Fruit fly (Drosophila melanogaster): ENCODE data around the gene Ag5r.

Gene Ag5r

dm6 chrX:14831713-14832561, 45.6 kb upstream of the Ag5r start, which contains the start of gene CG14408 (continued):
- TF ChIP-seq disco-r (GFP tag; optimal IDR thresholded peaks at IDR 0.05) (no peak), CG6765 (GFP tag; optimal IDR thresholded peaks at IDR 0.05) (no peak), gfzf (GFP tag; optimal IDR thresholded peaks at IDR 0.05) (no peak), trh (GFP tag; optimal IDR thresholded peaks at IDR 0.05) (no peak), Gug (GFP tag; IDR thresholded peaks at IDR 0.05) (no peak), Usf (GFP tag; optimal IDR thresholded peaks at IDR 0.05) (no peak), kah (GFP tag; optimal IDR thresholded peaks at IDR 0.05) (no peak), Hr78 (GFP tag; optimal IDR thresholded peaks at IDR 0.05) (no peak), CG11504 (tag; optimal IDR thresholded peaks at IDR 0.05) (no peak), Lhr (GFP tag; optimal IDR thresholded peaks at IDR 0.05) (no peak), CG2889 (GFP tag; IDR thresholded peaks at IDR 0.05) (no peak), B-H2 (GFP tag; optimal IDR thresholded peaks at IDR 0.05) (no peak), MESR4 (GFP tag; optimal IDR thresholded peaks at IDR 0.05) (peak; percentile 67), HLH54F (GFP tag; optimal IDR thresholded peaks at IDR 0.05) (no peak), vfl (GFP tag; optimal IDR thresholded peaks at IDR 0.05) (no peak), Mrtf (GFP tag; IDR thresholded peaks at IDR 0.05) (no peak), CG3726 (GFP tag; IDR thresholded peaks at IDR 0.05) (no peak), Hey (tag; optimal IDR thresholded peaks at IDR 0.05) (no peak), jumu (GFP tag; optimal IDR thresholded peaks at IDR 0.05) (no peak), ara (GFP tag; IDR thresholded peaks at IDR 0.05) (no peak), CrebB (tag; optimal IDR thresholded peaks at IDR 0.05) (no peak), da (GFP tag; optimal IDR thresholded peaks at IDR 0.05) (no peak), Ptx1 (GFP tag; IDR thresholded peaks at IDR 0.05) (no peak), CG30403 (GFP tag; optimal IDR thresholded peaks at IDR 0.05) (peak; percentile 11), CG4404 (GFP tag; IDR thresholded peaks at IDR 0.05) (no peak), Hr39 (optimal IDR thresholded peaks at IDR 0.05) (no peak), lmd (GFP tag; IDR thresholded peaks at IDR 0.05) (no peak), Six4 (GFP tag; optimal IDR thresholded peaks at IDR 0.05) (no peak), CG3163 (GFP tag; optimal IDR thresholded peaks at IDR 0.05) (no peak), CG4424 (GFP tag; optimal IDR thresholded peaks at IDR 0.05) (peak; percentile 0), CG7745 (tag; optimal IDR thresholded peaks at IDR 0.05) (no peak), vnd (GFP tag; IDR thresholded peaks at IDR 0.05; ENCODE audit: partially characterized antibody) (no peak), CG14014 (GFP tag; IDR thresholded peaks at IDR 0.05) (no peak), slbo (GFP tag; IDR thresholded peaks at IDR 0.05) (no peak), corto (GFP tag; optimal IDR thresholded peaks at IDR 0.05) (no peak), CG8944 (GFP tag; optimal IDR thresholded peaks at IDR 0.05) (no peak), Awh (GFP tag; IDR thresholded peaks at IDR 0.05) (no peak), Side (GFP tag; optimal IDR thresholded peaks at IDR 0.05) (no peak), Oli (tag; optimal IDR thresholded peaks at IDR 0.05) (no peak), CG17829 (tag; optimal IDR thresholded peaks at IDR 0.05) (no peak), kay (GFP tag; optimal IDR thresholded peaks at IDR 0.05) (peak; percentile 91), HLH3B (GFP tag; IDR thresholded peaks at IDR 0.05) (no peak), CG15269 (tag; optimal IDR thresholded peaks at IDR 0.05) (peak; percentile 6), gsb (GFP tag; IDR thresholded peaks at IDR 0.05) (no peak), CG11093 (GFP tag; IDR thresholded peaks at IDR 0.05) (no peak), Bteb2 (GFP tag; optimal IDR thresholded peaks at IDR 0.05) (no peak), ATbp (GFP tag; optimal IDR thresholded peaks at IDR 0.05) (no peak), CG6689 (GFP tag; IDR thresholded peaks at IDR 0.05) (no peak), Oaz (GFP tag; IDR thresholded peaks at IDR 0.05) (no peak), pum (GFP tag; optimal IDR thresholded peaks at IDR 0.05) (no peak), CG2875 (GFP tag; optimal IDR thresholded peaks at IDR 0.05) (no peak)
